Fruit fly (Drosophila melanogaster) whole organism, pupa: ENCODE measurements around the gene Fas3.

Source experiments
- CG10348 ChIP-seq: fragments of 200-800 bp; sonication (Bioruptor generic); IDR thresholded peaks from 2 replicates; pipeline ENCODE4 v1.3.6; 2022; ENCODE audit warnings: missing biosample characterization, missing genetic modification characterization
- CG12605 ChIP-seq: fragments of 200-800 bp; sonication (Bioruptor generic); IDR thresholded peaks from 2 replicates; pipeline ENCODE4 v1.3.6; 2022; ENCODE audit warnings: missing biosample characterization, missing genetic modification characterization
- CG14655 ChIP-seq: fragments of 200-800 bp; sonication (Bioruptor generic); optimal IDR thresholded peaks from 3 replicates; lab custom pipeline; 2017; ENCODE audit warnings: mild to moderate bottlenecking, missing biosample characterization, missing genetic modification reagents, missing genetic modification characterization
- Snoo ChIP-seq: fragments of 200-800 bp; sonication (Bioruptor generic); optimal IDR thresholded peaks from 3 replicates; lab custom pipeline; 2017; ENCODE audit warnings: missing biosample characterization, mild to moderate bottlenecking, missing genetic modification characterization, inconsistent platforms
- fd96Ca ChIP-seq: fragments of 200-800 bp; sonication (Bioruptor generic); IDR thresholded peaks from 3 replicates; pipeline ENCODE4 v1.3.6; 2022; ENCODE audit warnings: missing biosample characterization, missing genetic modification characterization
- gl ChIP-seq: fragments of 200-800 bp; sonication (Bioruptor generic); optimal IDR thresholded peaks from 2 replicates; lab custom pipeline; 2018; ENCODE audit warnings: missing biosample characterization, mild to moderate bottlenecking, missing genetic modification characterization
- rn ChIP-seq: fragments of 200-800 bp; sonication (Bioruptor generic); IDR thresholded peaks from 2 replicates; pipeline ENCODE4 v1.3.6; 2022; ENCODE audit warnings: missing biosample characterization, missing genetic modification characterization

dm6 chr2L:18328737-18329136, 8.8 kb downstream of the Fas3 start:
- TF ChIP-seq CG12605 (peak; percentile 35; the same call in 1 of the 2 replicates), Snoo (tag; lab: Kevin White, UChicago) (peak; percentile 29), gl (tag; lab: Kevin White, UChicago) (no peak), fd96Ca (GFP tag; lab: Robert Waterston, UW) (peak; percentile 88), rn (GFP tag; lab: Robert Waterston, UW) (peak; percentile 71), CG14655 (GFP tag; lab: Kevin White, UChicago) (peak; percentile 76), CG10348 (GFP tag; lab: Robert Waterston, UW) (no peak)
